Fruit fly (Drosophila melanogaster): ENCODE data around the gene Dbct.

dm6 chrX:15079945-15080344 lies 6.0 kb upstream of the Dbct start:
- TF ChIP-seq CG8478 (optimal IDR thresholded peaks at IDR 0.05) = no peak
- no peak for TF ChIP-seq usp (GFP tag; optimal IDR thresholded peaks at IDR 0.05)
- no peak for TF ChIP-seq pan (optimal IDR thresholded peaks at IDR 0.05)
